Worm (Caenorhabditis elegans) whole organism, L2 larva: Measurements from ENCODE around the gene H40L08.3.

Experiments used
- blmp-1 ChIP-seq: sonication (generic microtip); optimal IDR thresholded peaks from 2 replicates; lab custom pipeline; 2017; ENCODE audit warnings: missing genetic modification characterization, mild to moderate bottlenecking, missing compliant biosample characterization, antibody characterized with exemption, moderate library complexity; ENCODE audit not compliant: insufficient read depth
- dmd-4 ChIP-seq: sonication (generic microtip); optimal IDR thresholded peaks from 2 replicates; lab custom pipeline; 2017; ENCODE audit warnings: missing biosample characterization, missing genetic modification characterization
- nhr-11 ChIP-seq: fragments of 150-350 bp; optimal IDR thresholded peaks from 2 replicates; lab custom pipeline; 2014; ENCODE audit warnings: missing biosample characterization, missing genetic modification characterization
- nhr-12 ChIP-seq: fragments of 150-350 bp; optimal IDR thresholded peaks from 2 replicates; lab custom pipeline; 2014; ENCODE audit warnings: missing biosample characterization, missing genetic modification characterization
- unc-39 ChIP-seq: fragments of 150-350 bp; optimal IDR thresholded peaks from 2 replicates; lab custom pipeline; 2014; ENCODE audit warnings: missing biosample characterization, missing genetic modification characterization
- zag-1 ChIP-seq: fragments of 150-350 bp; optimal IDR thresholded peaks from 2 replicates; lab custom pipeline; 2014; ENCODE audit warnings: missing biosample characterization, missing genetic modification characterization

ce11 chrX:15040552-15041080, 35.3 kb downstream of the H40L08.3 start, which contains the start of gene C18B12.4:
- no peak for TF ChIP-seq nhr-11 (tag; lab: Kevin White, UChicago)
- TF ChIP-seq nhr-12 (tag; lab: Kevin White, UChicago) = no peak
- TF ChIP-seq unc-39 (tag; lab: Kevin White, UChicago) = no peak
- peak; percentile 62 for TF ChIP-seq zag-1 (tag; lab: Kevin White, UChicago)
- peak; percentile 61 for TF ChIP-seq blmp-1 (tag; lab: Kevin White, UChicago)
- TF ChIP-seq dmd-4 (tag; lab: Kevin White, UChicago) = no peak
